Fruit fly (Drosophila melanogaster) whole organism, adult: Measurements from ENCODE around the gene Rab5.
A peak's percentile ranks its signal among the peaks of the same experiment; 100 is the strongest.

Source experiments
- CG11617 ChIP-seq: fragments of 200-800 bp; sonication (Bioruptor generic); optimal IDR thresholded peaks from 2 replicates; lab custom pipeline; 2017; ENCODE audit warnings: mild to moderate bottlenecking, missing biosample characterization, missing genetic modification reagents, missing genetic modification characterization
- CG12768 ChIP-seq: fragments of 200-800 bp; sonication (Bioruptor generic); optimal IDR thresholded peaks from 2 replicates; lab custom pipeline; 2017; ENCODE audit warnings: missing biosample characterization, missing genetic modification characterization, mild to moderate bottlenecking, moderate library complexity, missing genetic modification reagents
- CG14711 ChIP-seq: fragments of 200-800 bp; sonication (Bioruptor generic); optimal IDR thresholded peaks from 2 replicates; lab custom pipeline; 2018; ENCODE audit warnings: missing biosample characterization, mild to moderate bottlenecking, missing genetic modification characterization, moderate library complexity
- CG1620 ChIP-seq: fragments of 200-800 bp; sonication (Bioruptor generic); optimal IDR thresholded peaks from 2 replicates; lab custom pipeline; 2016; ENCODE audit warnings: missing biosample characterization, missing genetic modification characterization
- CG33017 ChIP-seq: fragments of 200-800 bp; sonication (Bioruptor generic); optimal IDR thresholded peaks from 2 replicates; lab custom pipeline; 2018; ENCODE audit warnings: missing biosample characterization, mild to moderate bottlenecking, missing genetic modification characterization, moderate library complexity
- CG5204 ChIP-seq: fragments of 200-800 bp; sonication (Bioruptor generic); optimal IDR thresholded peaks from 2 replicates; lab custom pipeline; 2016; ENCODE audit warnings: missing biosample characterization, missing genetic modification characterization
- CG7045 ChIP-seq: fragments of 200-800 bp; sonication (Bioruptor generic); optimal IDR thresholded peaks from 2 replicates; lab custom pipeline; 2017; ENCODE audit warnings: missing biosample characterization, mild to moderate bottlenecking, missing genetic modification characterization
- CG7101 ChIP-seq: fragments of 200-800 bp; sonication (Bioruptor generic); optimal IDR thresholded peaks from 2 replicates; lab custom pipeline; 2018; ENCODE audit warnings: missing biosample characterization, mild to moderate bottlenecking, missing genetic modification characterization, moderate library complexity
- Clk ChIP-seq: fragments of 200-800 bp; sonication (Bioruptor generic); optimal IDR thresholded peaks from 2 replicates; lab custom pipeline; 2017; ENCODE audit warnings: missing biosample characterization, missing genetic modification characterization
- Crg-1 ChIP-seq: fragments of 200-800 bp; sonication (Bioruptor generic); optimal IDR thresholded peaks from 2 replicates; lab custom pipeline; 2016; ENCODE audit warnings: missing biosample characterization, missing genetic modification characterization
- Hr96 ChIP-seq: fragments of 200-800 bp; sonication (Bioruptor generic); optimal IDR thresholded peaks from 2 replicates; lab custom pipeline; 2016; ENCODE audit warnings: missing biosample characterization, missing genetic modification characterization
- Mnt ChIP-seq: fragments of 200-800 bp; sonication (Bioruptor generic); optimal IDR thresholded peaks from 2 replicates; lab custom pipeline; 2016; ENCODE audit warnings: missing biosample characterization, mild to moderate bottlenecking, missing genetic modification characterization
- bab1 ChIP-seq: fragments of 200-800 bp; sonication (Bioruptor generic); optimal IDR thresholded peaks from 3 replicates; lab custom pipeline; 2019; ENCODE audit warnings: missing biosample characterization, mild to moderate bottlenecking, missing genetic modification characterization, moderate library complexity
- cic ChIP-seq: fragments of 200-800 bp; sonication (Bioruptor generic); optimal IDR thresholded peaks from 2 replicates; lab custom pipeline; 2017; ENCODE audit warnings: missing biosample characterization, mild to moderate bottlenecking, missing genetic modification characterization, moderate library complexity
- cnc ChIP-seq, 2 experiments: fragments of >200 bp; optimal IDR thresholded peaks; 2 replicates each; lab custom pipeline; 2017
- kay ChIP-seq: fragments of 200-800 bp; sonication (Bioruptor generic); peaks from one replicate; lab custom pipeline; 2016; ENCODE audit warnings: missing biosample characterization, missing genetic modification characterization, borderline replicate concordance
- ovo ChIP-seq: fragments of 200-800 bp; sonication (Bioruptor generic); optimal IDR thresholded peaks from 2 replicates; lab custom pipeline; 2016; ENCODE audit warnings: missing biosample characterization, missing genetic modification characterization
- pad ChIP-seq: fragments of 200-800 bp; sonication (Bioruptor generic); optimal IDR thresholded peaks from 3 replicates; lab custom pipeline; 2017; ENCODE audit warnings: missing biosample characterization, missing genetic modification characterization, mild to moderate bottlenecking, moderate library complexity, missing genetic modification reagents
- tj ChIP-seq: fragments of 200-800 bp; sonication (Bioruptor generic); optimal IDR thresholded peaks from 3 replicates; lab custom pipeline; 2017; ENCODE audit warnings: missing biosample characterization, mild to moderate bottlenecking, missing genetic modification characterization, moderate library complexity
- toe ChIP-seq: fragments of 200-800 bp; sonication (Bioruptor generic); optimal IDR thresholded peaks from 2 replicates; lab custom pipeline; 2016; ENCODE audit warnings: missing biosample characterization, missing genetic modification characterization

Gene Rab5

dm6 chr2L:2370352-2370751 lies 5.3 kb upstream of the Rab5 start:
- peak; percentile 5 for TF ChIP-seq cic
- TF ChIP-seq CG12768 (GFP tag; lab: Kevin White, UChicago): no peak

DNA sequence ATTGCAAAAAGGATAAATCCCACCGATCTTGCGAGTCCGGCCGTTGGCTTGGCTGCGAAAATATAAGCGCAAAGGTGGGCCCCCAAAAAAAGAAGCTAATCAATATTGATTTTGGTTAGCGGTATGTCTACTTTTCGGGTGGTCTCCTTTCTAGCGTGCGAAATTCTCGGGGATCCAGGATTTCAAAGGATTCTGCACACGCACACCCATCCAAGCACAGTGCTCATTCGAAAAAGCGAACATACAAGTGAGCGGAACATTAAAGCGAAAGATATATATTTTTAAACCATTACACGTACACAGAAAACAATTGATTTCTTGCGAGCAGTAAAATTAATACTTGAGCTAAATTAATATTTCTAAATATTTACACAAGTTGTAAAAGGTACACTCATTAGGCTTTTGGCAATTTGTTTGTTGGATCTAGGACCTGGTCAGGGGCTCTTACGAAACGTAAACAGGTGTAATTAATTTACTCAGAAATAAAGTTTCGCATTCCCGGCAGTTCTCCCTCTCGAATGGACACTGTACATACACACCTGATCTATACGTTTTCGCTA lies 662 bp upstream of the Rab5 start:
- no peak for TF ChIP-seq Mnt (GFP tag; lab: Kevin White, UChicago)
- peak; percentile 79 for TF ChIP-seq kay (GFP tag; lab: Kevin White, UChicago)
- TF ChIP-seq CG7101 (tag; lab: Kevin White, UChicago): peak; percentile 0

dm6 chr2L:2364200-2364754 lies 796 bp downstream of the Rab5 start:
- peak; percentile 2 for TF ChIP-seq toe (GFP tag; lab: Kevin White, UChicago)
- TF ChIP-seq CG5204: no peak

- peak; percentile 90 for TF ChIP-seq ovo (GFP tag; lab: Kevin White, UChicago)
- peak; percentile 98 for TF ChIP-seq CG12768 (GFP tag; lab: Kevin White, UChicago)
- TF ChIP-seq CG11617 (GFP tag; lab: Kevin White, UChicago): peak; percentile 94
- peak; percentile 97 for TF ChIP-seq CG7045 (GFP tag; lab: Kevin White, UChicago)
- TF ChIP-seq CG7101 (tag; lab: Kevin White, UChicago): peak; percentile 97
- no peak for TF ChIP-seq cnc (optimal IDR thresholded peaks at IDR 0.05; lab: Kevin White, UChicago)
- peak; percentile 91 for TF ChIP-seq Crg-1
- peak; percentile 97 for TF ChIP-seq bab1 (GFP tag; lab: Kevin White, UChicago)
- TF ChIP-seq pad (GFP tag; lab: Kevin White, UChicago): peak; percentile 83
- TF ChIP-seq CG33017 (tag; lab: Kevin White, UChicago): peak; percentile 98
- peak; percentile 88 for TF ChIP-seq toe (GFP tag; lab: Kevin White, UChicago)
- TF ChIP-seq CG1620 (GFP tag; lab: Kevin White, UChicago): peak; percentile 89
- TF ChIP-seq Mnt (GFP tag; lab: Kevin White, UChicago): peak; percentile 79
- peak; percentile 87 for TF ChIP-seq Clk (GFP tag; lab: Kevin White, UChicago)
- peak; percentile 95 for TF ChIP-seq CG14711 (tag; lab: Kevin White, UChicago)
- peak; percentile 87 for TF ChIP-seq CG5204
- peak; percentile 83 for TF ChIP-seq Hr96 (GFP tag; lab: Kevin White, UChicago)
- peak; percentile 96 for TF ChIP-seq kay (GFP tag; lab: Kevin White, UChicago)
- TF ChIP-seq tj (GFP tag; lab: Kevin White, UChicago): peak; percentile 86
- TF ChIP-seq cic: peak; percentile 92
These were observed 1.4 kb downstream of the Rab5 start for dm6 chr2L:2363626-2364147.

DNA sequence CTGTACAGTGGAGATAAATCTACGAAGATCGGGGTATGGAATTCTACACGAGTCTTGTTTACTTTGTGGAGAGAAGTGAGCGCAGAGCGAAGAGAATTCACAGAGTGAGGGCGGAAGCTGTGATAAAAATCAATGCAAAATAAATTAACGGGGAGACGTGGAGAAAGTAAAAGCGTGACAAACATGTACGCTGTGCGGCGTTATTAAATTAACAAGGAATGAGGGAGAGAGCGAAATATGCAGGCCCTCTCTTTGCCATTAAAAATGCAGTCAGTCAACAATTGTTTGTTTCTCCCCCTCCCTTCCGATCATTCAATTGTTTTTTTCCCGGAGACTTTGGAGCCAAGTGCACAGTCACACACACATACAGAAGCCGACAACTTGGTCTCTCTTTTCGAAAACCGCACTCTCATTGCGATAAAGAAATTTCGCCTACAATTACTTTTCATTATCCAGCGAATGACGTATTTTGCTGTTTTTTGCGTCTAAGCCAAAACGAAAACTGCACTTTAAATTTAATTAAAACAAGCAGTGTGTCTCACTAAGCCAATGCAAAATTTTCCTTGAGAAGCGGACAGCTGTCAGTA lies 2.2 kb downstream of the Rab5 start:
- peak; percentile 79 for TF ChIP-seq ovo (GFP tag; lab: Kevin White, UChicago)
- peak; percentile 78 for TF ChIP-seq pad (GFP tag; lab: Kevin White, UChicago)
- peak; percentile 29 for TF ChIP-seq CG33017 (tag; lab: Kevin White, UChicago)
- no peak for TF ChIP-seq kay (GFP tag; lab: Kevin White, UChicago)
- TF ChIP-seq CG12768 (GFP tag; lab: Kevin White, UChicago): peak; percentile 97
- TF ChIP-seq CG5204: peak; percentile 65
- TF ChIP-seq CG7045 (GFP tag; lab: Kevin White, UChicago): peak; percentile 34
- TF ChIP-seq Mnt (GFP tag; lab: Kevin White, UChicago): peak; percentile 27
- TF ChIP-seq toe (GFP tag; lab: Kevin White, UChicago): peak; percentile 87
- peak; percentile 27 for TF ChIP-seq Clk (GFP tag; lab: Kevin White, UChicago)
- peak; percentile 74 for TF ChIP-seq Hr96 (GFP tag; lab: Kevin White, UChicago)
- no peak for TF ChIP-seq CG7101 (tag; lab: Kevin White, UChicago)
- peak; percentile 52 to 72 for TF ChIP-seq cnc (optimal IDR thresholded peaks at IDR 0.05; lab: Kevin White, UChicago)
- TF ChIP-seq CG14711 (tag; lab: Kevin White, UChicago): peak; percentile 18
- TF ChIP-seq tj (GFP tag; lab: Kevin White, UChicago): no peak
- TF ChIP-seq CG1620 (GFP tag; lab: Kevin White, UChicago): no peak
- TF ChIP-seq cic: peak; percentile 54
- TF ChIP-seq CG11617 (GFP tag; lab: Kevin White, UChicago): no peak
- TF ChIP-seq bab1 (GFP tag; lab: Kevin White, UChicago): no peak
- peak; percentile 28 for TF ChIP-seq Crg-1
